Fruit fly (Drosophila melanogaster): ENCODE results near the gene CG15922.

The CG15922 gene

DNA sequence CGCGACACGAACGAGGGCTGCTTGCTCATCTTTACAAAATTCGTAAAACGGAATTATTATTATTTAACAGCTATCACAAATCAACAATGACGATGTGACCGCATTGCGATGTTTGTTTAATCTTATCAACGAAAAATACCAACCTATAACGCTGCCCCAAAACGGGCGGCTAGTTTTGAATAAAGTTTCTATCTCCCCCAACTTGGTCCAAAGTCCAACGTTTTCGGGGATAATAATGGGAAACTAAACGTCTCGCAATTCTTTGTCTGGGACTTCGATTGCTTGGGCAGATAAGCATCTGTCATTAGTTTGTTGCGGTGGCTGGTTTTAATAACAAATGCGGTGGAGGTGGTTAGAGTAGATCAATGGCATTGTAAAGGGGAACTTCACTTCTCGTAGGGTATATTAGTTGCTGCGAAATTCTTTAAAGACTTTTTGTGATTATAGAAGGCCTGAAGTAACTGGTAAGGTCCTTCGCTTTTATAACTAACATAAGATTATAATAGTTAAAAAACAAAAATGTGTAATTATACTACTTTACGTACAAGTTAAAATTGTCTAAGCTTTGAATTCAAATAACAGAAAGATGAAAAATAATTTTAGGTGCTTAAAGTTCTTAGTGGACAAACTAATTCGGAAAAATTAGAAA, at the start of gene CG15922:
Gene CG15922, minus strand, starts transcription at position 262 of the 649 bp plus-strand sequence.
- TF ChIP-seq Abd-B (GFP tag; optimal IDR thresholded peaks at IDR 0.05), result no peak
- no peak for TF ChIP-seq CG9705 (GFP tag; optimal IDR thresholded peaks at IDR 0.05)
- TF ChIP-seq jim (GFP tag; optimal IDR thresholded peaks at IDR 0.05), result no peak
- TF ChIP-seq pan (optimal IDR thresholded peaks at IDR 0.05), result no peak
- no peak for TF ChIP-seq dmrt93B (GFP tag; optimal IDR thresholded peaks at IDR 0.05)
- TF ChIP-seq Hnf4 (GFP tag; optimal IDR thresholded peaks at IDR 0.05), result no peak
- no peak for TF ChIP-seq sage (GFP tag; optimal IDR thresholded peaks at IDR 0.05)
- TF ChIP-seq dl (GFP tag; optimal IDR thresholded peaks at IDR 0.05; ENCODE audit: insufficient read depth in 1 of 2, partially characterized antibody in 2 of 2), result no peak
- TF ChIP-seq brk (GFP tag; optimal IDR thresholded peaks at IDR 0.05), result no peak
- TF ChIP-seq HLH106 (tag; optimal IDR thresholded peaks at IDR 0.05), result no peak
- TF ChIP-seq Sp1 (GFP tag; optimal IDR thresholded peaks at IDR 0.05), result no peak

DNA sequence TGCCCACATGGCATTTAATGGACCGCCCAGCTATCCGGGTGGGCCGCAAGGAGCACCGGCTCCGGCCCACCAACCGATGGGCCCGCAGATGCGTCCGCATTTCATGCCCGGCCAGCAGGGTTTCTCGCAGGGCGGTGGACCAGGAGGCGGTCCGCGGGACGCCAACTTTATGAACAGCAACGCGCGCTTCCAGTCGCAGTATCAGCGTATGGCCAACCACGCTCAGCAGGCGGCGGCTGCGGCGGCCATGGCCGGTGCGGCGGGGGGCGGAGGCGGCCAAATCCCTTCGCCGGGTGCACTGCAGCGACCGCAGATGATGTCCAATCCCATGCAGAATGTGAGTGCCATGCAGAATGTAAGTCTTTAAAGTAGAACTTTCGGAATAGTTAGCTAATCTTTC, 48.1 kb upstream of the CG15922 start:
- TF ChIP-seq sage (GFP tag; optimal IDR thresholded peaks at IDR 0.05) (no peak), Dfd (GFP tag; optimal IDR thresholded peaks at IDR 0.05) (peak; percentile 96), N (GFP tag; optimal IDR thresholded peaks at IDR 0.05) (no peak), CG9705 (GFP tag; optimal IDR thresholded peaks at IDR 0.05) (no peak)

dm6 chr3R:20605562-20606155, 45.6 kb upstream of the CG15922 start:
- TF ChIP-seq woc (GFP tag; optimal IDR thresholded peaks at IDR 0.05) (no peak), Hr78 (GFP tag; optimal IDR thresholded peaks at IDR 0.05) (no peak), usp (GFP tag; optimal IDR thresholded peaks at IDR 0.05) (no peak)

DNA sequence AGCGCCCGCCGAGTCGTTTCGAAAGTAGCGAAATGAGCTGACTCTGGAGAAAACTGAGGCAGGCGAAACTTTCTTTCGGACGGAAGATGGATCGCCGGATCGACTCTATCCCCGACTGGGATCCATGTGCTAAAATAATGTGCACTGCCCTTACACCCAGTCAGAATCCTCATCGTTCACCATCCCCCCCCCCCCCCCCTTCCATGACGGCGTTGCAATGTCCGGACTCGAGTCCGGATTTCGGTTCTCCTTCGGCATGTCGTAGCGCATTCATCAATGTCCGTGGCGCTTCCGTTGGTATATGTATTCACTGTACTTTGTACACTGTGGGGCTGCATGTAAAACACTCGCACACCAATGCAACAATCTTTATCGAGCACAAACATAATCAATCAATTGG, 45.0 kb upstream of the CG15922 start:
- no peak for TF ChIP-seq N (GFP tag; optimal IDR thresholded peaks at IDR 0.05)
- TF ChIP-seq Dfd (GFP tag; optimal IDR thresholded peaks at IDR 0.05), result peak; percentile 92

DNA sequence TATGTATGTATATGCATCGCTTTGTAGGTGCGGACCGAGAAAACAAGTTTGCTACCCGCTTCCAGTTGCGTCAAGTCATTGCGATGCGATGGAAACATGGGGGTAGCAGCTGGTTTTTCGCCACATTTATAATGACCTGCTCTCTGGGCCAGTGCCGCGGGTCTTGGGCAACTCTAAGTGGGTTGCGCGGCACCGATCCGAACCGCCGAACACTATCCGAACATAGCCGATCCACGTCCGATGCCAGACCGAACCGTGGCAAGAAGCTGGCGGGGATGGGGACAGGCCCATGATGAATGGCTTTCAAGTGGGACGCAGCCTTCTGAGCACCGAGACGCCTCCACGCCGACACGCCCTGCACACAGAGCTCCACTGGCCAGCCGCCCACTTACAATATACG, 44.0 kb upstream of the CG15922 start:
- TF ChIP-seq Rel (GFP tag; optimal IDR thresholded peaks at IDR 0.05), result no peak
- TF ChIP-seq Rel (tag; optimal IDR thresholded peaks at IDR 0.05), result no peak
- no peak for TF ChIP-seq psq (GFP tag; optimal IDR thresholded peaks at IDR 0.05)
- no peak for TF ChIP-seq CG32264 (GFP tag; optimal IDR thresholded peaks at IDR 0.05)
- no peak for TF ChIP-seq Hr78 (GFP tag; optimal IDR thresholded peaks at IDR 0.05)
- no peak for TF ChIP-seq ey (GFP tag; optimal IDR thresholded peaks at IDR 0.05)
- no peak for TF ChIP-seq jim (GFP tag; optimal IDR thresholded peaks at IDR 0.05)
- no peak for TF ChIP-seq CrebA (GFP tag; optimal IDR thresholded peaks at IDR 0.05; ENCODE audit: borderline replicate concordance)
- no peak for TF ChIP-seq usp (GFP tag; optimal IDR thresholded peaks at IDR 0.05)
- TF ChIP-seq foxo (GFP tag; optimal IDR thresholded peaks at IDR 0.05), result no peak
- TF ChIP-seq Vsx2 (GFP tag; optimal IDR thresholded peaks at IDR 0.05; ENCODE audit: partially characterized antibody), result no peak
- TF ChIP-seq sage (GFP tag; optimal IDR thresholded peaks at IDR 0.05), result no peak

dm6 chr3R:20602599-20602998, 42.5 kb upstream of the CG15922 start:
- TF ChIP-seq fru (GFP tag; optimal IDR thresholded peaks at IDR 0.05) (no peak), rgr (GFP tag; optimal IDR thresholded peaks at IDR 0.05) (no peak), Vsx2 (GFP tag; optimal IDR thresholded peaks at IDR 0.05; ENCODE audit: partially characterized antibody) (no peak), foxo (GFP tag; optimal IDR thresholded peaks at IDR 0.05) (no peak), ey (GFP tag; optimal IDR thresholded peaks at IDR 0.05) (no peak), CG9705 (GFP tag; optimal IDR thresholded peaks at IDR 0.05) (no peak), h (GFP tag; optimal IDR thresholded peaks at IDR 0.05) (no peak), OdsH (GFP tag; optimal IDR thresholded peaks at IDR 0.05) (no peak), GATAd (GFP tag; optimal IDR thresholded peaks at IDR 0.05) (no peak), pan (optimal IDR thresholded peaks at IDR 0.05) (no peak), N (GFP tag; optimal IDR thresholded peaks at IDR 0.05) (no peak), Hr78 (GFP tag; optimal IDR thresholded peaks at IDR 0.05) (no peak), tai (GFP tag; optimal IDR thresholded peaks at IDR 0.05) (no peak), brk (GFP tag; optimal IDR thresholded peaks at IDR 0.05) (no peak), Dif (GFP tag; optimal IDR thresholded peaks at IDR 0.05; ENCODE audit: partially characterized antibody) (no peak)

Data from whole organism, wandering third instar larva.